Worm (Caenorhabditis elegans): ENCODE data around the gene his-70.

- TF ChIP-seq ceh-24 (tag; optimal IDR thresholded peaks at IDR 0.05) (no peak), T23F11.4 (GFP tag; optimal IDR thresholded peaks at IDR 0.05) (no peak), rnt-1 (tag; optimal IDR thresholded peaks at IDR 0.05) (no peak), odd-2 (tag; optimal IDR thresholded peaks at IDR 0.05) (no peak), ceh-19 (GFP tag; optimal IDR thresholded peaks at IDR 0.05) (no peak), tbx-2 (tag; optimal IDR thresholded peaks at IDR 0.05) (no peak), ceh-2 (tag; optimal IDR thresholded peaks at IDR 0.05) (no peak)
Measured at ce11 chrIII:4030839-4031238, 29.1 kb downstream of the his-70 start.
